Fruit fly (Drosophila melanogaster) whole organism, embryonic: ENCODE measurements around the gene CG45099.
A peak's percentile ranks its signal among the peaks of the same experiment; 100 is the strongest.

ENCODE experiments used
- CG10147 ChIP-seq: fragments of 200-800 bp; sonication (Bioruptor generic); optimal IDR thresholded peaks from 2 replicates; lab custom pipeline; 2019; ENCODE audit warnings: missing biosample characterization, mild to moderate bottlenecking, missing genetic modification characterization, moderate library complexity
- CG10462 ChIP-seq: fragments of 200-800 bp; sonication (Bioruptor generic); optimal IDR thresholded peaks from 2 replicates; lab custom pipeline; 2016; ENCODE audit warnings: missing biosample characterization, missing genetic modification characterization
- CG10543 ChIP-seq: fragments of 200-800 bp; sonication (Bioruptor generic); optimal IDR thresholded peaks from 3 replicates; lab custom pipeline; 2017; ENCODE audit warnings: missing biosample characterization, mild to moderate bottlenecking, missing genetic modification characterization, moderate library complexity
- CG10565 ChIP-seq: fragments of 200-800 bp; sonication (Bioruptor generic); optimal IDR thresholded peaks from 3 replicates; lab custom pipeline; 2016; ENCODE audit warnings: missing biosample characterization, mild to moderate bottlenecking, missing genetic modification characterization
- CG1233 ChIP-seq: fragments of 200-800 bp; sonication (Bioruptor generic); optimal IDR thresholded peaks from 4 replicates; lab custom pipeline; 2018; ENCODE audit warnings: missing biosample characterization, mild to moderate bottlenecking, missing genetic modification characterization
- CG13775 ChIP-seq: fragments of 200-800 bp; sonication (Bioruptor generic); optimal IDR thresholded peaks from 3 replicates; lab custom pipeline; 2017; ENCODE audit warnings: missing biosample characterization, mild to moderate bottlenecking, missing genetic modification characterization
- CG15011 ChIP-seq: fragments of 200-800 bp; sonication (Bioruptor generic); optimal IDR thresholded peaks from 3 replicates; lab custom pipeline; 2018; ENCODE audit warnings: missing biosample characterization, mild to moderate bottlenecking, missing genetic modification characterization
- CG15696 ChIP-seq: fragments of 200-800 bp; sonication (Bioruptor generic); optimal IDR thresholded peaks from 2 replicates; lab custom pipeline; 2019; ENCODE audit warnings: missing biosample characterization, mild to moderate bottlenecking, missing genetic modification characterization, moderate library complexity
- CG1792 ChIP-seq: fragments of 200-800 bp; sonication (Bioruptor generic); optimal IDR thresholded peaks from 2 replicates; lab custom pipeline; 2016; ENCODE audit warnings: missing biosample characterization, missing genetic modification characterization
- CG1832 ChIP-seq: fragments of 200-800 bp; sonication (Bioruptor generic); optimal IDR thresholded peaks from 2 replicates; lab custom pipeline; 2017; ENCODE audit warnings: missing biosample characterization, mild to moderate bottlenecking, missing genetic modification characterization, inconsistent platforms
- CG31224 ChIP-seq: fragments of 200-800 bp; sonication (Bioruptor generic); IDR thresholded peaks from 2 replicates; pipeline ENCODE4 v1.3.6; 2022; ENCODE audit warnings: missing biosample characterization, missing genetic modification characterization
- CG31441 ChIP-seq: fragments of 200-800 bp; sonication (Bioruptor generic); IDR thresholded peaks from 2 replicates; pipeline ENCODE4 v1.3.6; 2022; ENCODE audit warnings: missing biosample characterization, missing genetic modification characterization
- CG32767 ChIP-seq: fragments of 200-800 bp; sonication (Bioruptor generic); IDR thresholded peaks from 2 replicates; pipeline ENCODE4 v1.3.6; 2022; ENCODE audit warnings: missing biosample characterization, missing genetic modification characterization
- CG33557 ChIP-seq: fragments of 200-800 bp; sonication (Bioruptor generic); optimal IDR thresholded peaks from 2 replicates; lab custom pipeline; 2019; ENCODE audit warnings: missing biosample characterization, mild to moderate bottlenecking, missing genetic modification characterization, moderate library complexity
- CG3407 ChIP-seq: fragments of 200-800 bp; sonication (Bioruptor generic); optimal IDR thresholded peaks from 2 replicates; lab custom pipeline; 2018; ENCODE audit warnings: missing biosample characterization, mild to moderate bottlenecking, missing genetic modification characterization
- CG3726 ChIP-seq: fragments of 200-800 bp; sonication (Bioruptor generic); IDR thresholded peaks from 3 replicates; pipeline ENCODE4, ENCODE4 v1.3.6; 2022; ENCODE audit warnings: missing biosample characterization, missing genetic modification characterization
- CG5953 ChIP-seq: fragments of 200-800 bp; sonication (Bioruptor generic); IDR thresholded peaks from 2 replicates; pipeline ENCODE4 v1.3.6; 2022; ENCODE audit warnings: missing biosample characterization, missing genetic modification characterization
- CG6175 ChIP-seq: fragments of 200-800 bp; sonication (Bioruptor generic); IDR thresholded peaks from 3 replicates; pipeline ENCODE4 v1.3.6; 2022; ENCODE audit warnings: missing biosample characterization, missing genetic modification characterization
- CG7271 ChIP-seq: fragments of 200-800 bp; sonication (Bioruptor generic); optimal IDR thresholded peaks from 2 replicates; lab custom pipeline; 2018; ENCODE audit warnings: missing biosample characterization, mild to moderate bottlenecking, missing genetic modification characterization, moderate library complexity
- CG8281 ChIP-seq: fragments of 200-800 bp; sonication (Bioruptor generic); optimal IDR thresholded peaks from 2 replicates; lab custom pipeline; 2018; ENCODE audit warnings: missing biosample characterization, mild to moderate bottlenecking, missing genetic modification characterization, moderate library complexity
- CG9437 ChIP-seq: fragments of 200-800 bp; sonication (Bioruptor generic); optimal IDR thresholded peaks from 2 replicates; lab custom pipeline; 2018; ENCODE audit warnings: missing biosample characterization, mild to moderate bottlenecking, missing genetic modification characterization
- CG9727 ChIP-seq: fragments of 200-800 bp; sonication (Bioruptor generic); optimal IDR thresholded peaks from 3 replicates; lab custom pipeline; 2017; ENCODE audit warnings: missing biosample characterization, mild to moderate bottlenecking, missing genetic modification characterization
- Chrac-16 ChIP-seq: fragments of 200-800 bp; sonication (Bioruptor generic); optimal IDR thresholded peaks from 3 replicates; lab custom pipeline; 2016; ENCODE audit warnings: missing biosample characterization, missing genetic modification characterization
- D19B ChIP-seq: fragments of 200-800 bp; sonication (Bioruptor generic); optimal IDR thresholded peaks from 2 replicates; lab custom pipeline; 2017; ENCODE audit warnings: missing biosample characterization, mild to moderate bottlenecking, missing genetic modification characterization
- Dek ChIP-seq: fragments of 200-800 bp; sonication (Bioruptor generic); optimal IDR thresholded peaks from 3 replicates; lab custom pipeline; 2019; ENCODE audit warnings: missing biosample characterization, mild to moderate bottlenecking, missing genetic modification characterization, moderate library complexity
- Doc3 ChIP-seq: fragments of 200-800 bp; sonication (Bioruptor generic); IDR thresholded peaks from 3 replicates; pipeline ENCODE4 v1.3.6; 2022; ENCODE audit warnings: missing biosample characterization, missing genetic modification characterization; ENCODE audit not compliant: partially characterized antibody
- Ets65A ChIP-seq: fragments of 200-800 bp; sonication (Bioruptor generic); peaks from one replicate; lab custom pipeline; 2016; ENCODE audit warnings: missing biosample characterization, missing genetic modification characterization
- MTF-1 ChIP-seq: fragments of 200-800 bp; sonication (Bioruptor generic); optimal IDR thresholded peaks from 2 replicates; lab custom pipeline; 2018; ENCODE audit warnings: missing biosample characterization, mild to moderate bottlenecking, missing genetic modification characterization, borderline replicate concordance
- Max ChIP-seq: fragments of 200-800 bp; sonication (Bioruptor generic); optimal IDR thresholded peaks from 2 replicates; lab custom pipeline; 2016; ENCODE audit warnings: missing biosample characterization, mild to moderate bottlenecking, missing genetic modification characterization
- Meics ChIP-seq: fragments of 200-800 bp; sonication (Bioruptor generic); optimal IDR thresholded peaks from 2 replicates; lab custom pipeline; 2017; ENCODE audit warnings: missing biosample characterization, mild to moderate bottlenecking, missing genetic modification characterization
- Nf-YA ChIP-seq: fragments of 200-800 bp; sonication (Bioruptor generic); IDR thresholded peaks from 2 replicates; pipeline ENCODE4 v1.3.6; 2022; ENCODE audit warnings: missing biosample characterization, missing genetic modification characterization
- Oaz ChIP-seq: fragments of 200-800 bp; sonication (Bioruptor generic); IDR thresholded peaks from 2 replicates; pipeline ENCODE4 v1.3.6; 2022; ENCODE audit warnings: missing biosample characterization, missing genetic modification characterization
- Tbp ChIP-seq: fragments of >200 bp; optimal IDR thresholded peaks from 2 replicates; lab custom pipeline; 2018; ENCODE audit warnings: missing biosample characterization, missing genetic modification characterization
- cad ChIP-seq: fragments of >200 bp; optimal IDR thresholded peaks from 2 replicates; lab custom pipeline; 2017; ENCODE audit warnings: missing biosample characterization, missing genetic modification characterization
- en ChIP-seq: fragments of 200-800 bp; sonication (Bioruptor generic); optimal IDR thresholded peaks from 2 replicates; lab custom pipeline; 2016; ENCODE audit warnings: missing biosample characterization, missing genetic modification characterization
- fd96Cb ChIP-seq: fragments of 200-800 bp; sonication (Bioruptor generic); optimal IDR thresholded peaks from 2 replicates; lab custom pipeline; 2018; ENCODE audit warnings: missing biosample characterization, mild to moderate bottlenecking, missing genetic modification characterization, moderate library complexity
- fu2 ChIP-seq: fragments of 200-800 bp; sonication (Bioruptor generic); optimal IDR thresholded peaks from 2 replicates; lab custom pipeline; 2016; ENCODE audit warnings: missing biosample characterization, missing genetic modification characterization
- grau ChIP-seq: fragments of 200-800 bp; optimal IDR thresholded peaks from 3 replicates; lab custom pipeline; 2019; ENCODE audit warnings: missing biosample characterization, mild to moderate bottlenecking, missing genetic modification characterization, moderate library complexity
- hb ChIP-seq: fragments of 200-800 bp; sonication (Bioruptor generic); IDR thresholded peaks from 3 replicates; pipeline ENCODE4 v1.3.6; 2022; ENCODE audit warnings: missing biosample characterization, missing genetic modification characterization; ENCODE audit not compliant: partially characterized antibody
- hbn ChIP-seq: fragments of 200-800 bp; sonication (Bioruptor generic); IDR thresholded peaks from 2 replicates; pipeline ENCODE4 v1.3.6; 2022; ENCODE audit warnings: missing biosample characterization, missing genetic modification characterization; ENCODE audit not compliant: partially characterized antibody
- inv ChIP-seq: fragments of 200-800 bp; sonication (Bioruptor generic); IDR thresholded peaks from 2 replicates; pipeline ENCODE4 v1.3.6; 2022; ENCODE audit warnings: missing biosample characterization, missing genetic modification characterization; ENCODE audit not compliant: partially characterized antibody
- luna ChIP-seq: fragments of 200-800 bp; sonication (Bioruptor generic); optimal IDR thresholded peaks from 2 replicates; lab custom pipeline; 2016; ENCODE audit warnings: missing biosample characterization, missing genetic modification characterization
- pfk ChIP-seq: fragments of 200-800 bp; sonication (Bioruptor generic); optimal IDR thresholded peaks from 2 replicates; lab custom pipeline; 2018; ENCODE audit warnings: missing biosample characterization, mild to moderate bottlenecking, missing genetic modification characterization, moderate library complexity
- phol ChIP-seq: fragments of 200-800 bp; sonication (Bioruptor generic); optimal IDR thresholded peaks from 3 replicates; lab custom pipeline; 2018; ENCODE audit warnings: missing biosample characterization, mild to moderate bottlenecking, missing genetic modification characterization, moderate library complexity
- pros ChIP-seq: fragments of 200-800 bp; sonication (Bioruptor generic); optimal IDR thresholded peaks from 3 replicates; lab custom pipeline; 2019; ENCODE audit warnings: missing biosample characterization, mild to moderate bottlenecking, missing genetic modification characterization, moderate library complexity
- sd ChIP-seq: fragments of 200-800 bp; sonication (Bioruptor generic); optimal IDR thresholded peaks from 3 replicates; lab custom pipeline; 2018; ENCODE audit warnings: missing biosample characterization, mild to moderate bottlenecking, missing genetic modification characterization, moderate library complexity
- sqz ChIP-seq: fragments of 200-800 bp; sonication (Bioruptor generic); optimal IDR thresholded peaks from 3 replicates; lab custom pipeline; 2018; ENCODE audit warnings: missing biosample characterization, mild to moderate bottlenecking, missing genetic modification characterization
- sr ChIP-seq: fragments of 200-800 bp; sonication (Bioruptor generic); IDR thresholded peaks from 3 replicates; pipeline ENCODE4 v1.3.6; 2022; ENCODE audit warnings: missing biosample characterization, missing genetic modification characterization
- toy ChIP-seq: fragments of 200-800 bp; sonication (Bioruptor generic); IDR thresholded peaks from 2 replicates; pipeline ENCODE4 v1.3.6; 2022; ENCODE audit warnings: missing biosample characterization, missing genetic modification characterization
- twi ChIP-seq: fragments of 200-800 bp; optimal IDR thresholded peaks from 2 replicates; lab custom pipeline; 2019; ENCODE audit warnings: missing biosample characterization, mild to moderate bottlenecking, missing genetic modification characterization, moderate library complexity
- unc-4 ChIP-seq: fragments of 200-800 bp; sonication (Bioruptor generic); IDR thresholded peaks from 2 replicates; pipeline ENCODE4 v1.3.6; 2022; ENCODE audit warnings: missing biosample characterization, missing genetic modification characterization; ENCODE audit not compliant: partially characterized antibody
- wdn ChIP-seq: fragments of 200-800 bp; sonication (Bioruptor generic); IDR thresholded peaks from 2 replicates; pipeline ENCODE4 v1.3.6; 2022; ENCODE audit warnings: missing biosample characterization, missing genetic modification characterization

Gene CG45099

DNA sequence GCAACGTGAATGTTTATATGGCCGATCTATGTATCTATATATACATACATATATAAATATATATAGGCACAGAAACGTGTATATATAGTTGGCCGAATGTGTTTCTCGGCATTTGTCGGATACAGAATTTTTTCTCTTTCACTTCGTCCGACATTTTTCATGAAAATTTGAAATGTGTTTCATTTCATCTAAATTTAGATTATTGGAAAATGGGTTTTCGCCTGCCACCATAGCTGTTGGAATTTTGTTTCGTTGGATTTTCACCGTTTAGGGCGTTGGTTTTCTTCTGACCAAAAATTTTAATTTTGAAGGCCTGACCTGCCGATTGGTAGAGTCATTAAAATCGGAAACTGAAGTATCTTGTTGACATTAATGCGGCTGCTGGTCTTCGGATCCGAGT is 13.3 kb upstream of the CG45099 start:
- TF ChIP-seq Ets65A (peak; percentile 24), MTF-1 (GFP tag; lab: Kevin White, UChicago) (no peak), CG1832 (no peak), CG33557 (GFP tag; lab: Kevin White, UChicago) (no peak), CG7271 (no peak), twi (tag; lab: Kevin White, UChicago) (peak; percentile 39), luna (no peak), CG5953 (GFP tag; lab: Robert Waterston, UW) (no peak), hb (GFP tag; lab: Robert Waterston, UW) (no peak), Dek (tag; lab: Kevin White, UChicago) (no peak), hbn (no peak), Oaz (GFP tag; lab: Robert Waterston, UW) (no peak), CG1233 (GFP tag; lab: Kevin White, UChicago) (no peak), phol (no peak), grau (no peak), CG31224 (GFP tag; lab: Robert Waterston, UW) (no peak), wdn (GFP tag; lab: Robert Waterston, UW) (no peak), CG1792 (GFP tag; lab: Kevin White, UChicago) (no peak), CG9437 (GFP tag; lab: Kevin White, UChicago) (no peak), CG9727 (GFP tag; lab: Kevin White, UChicago) (no peak), inv (GFP tag; lab: Robert Waterston, UW) (no peak), D19B (GFP tag; lab: Kevin White, UChicago) (no peak), en (GFP tag; lab: Kevin White, UChicago) (no peak), cad (GFP tag; lab: Kevin White, UChicago) (no peak), sd (peak; percentile 65), toy (no peak), CG10565 (no peak), CG32767 (GFP tag; lab: Robert Waterston, UW) (peak; percentile 55)

- TF ChIP-seq CG8281 (tag; lab: Kevin White, UChicago) (no peak), sr (GFP tag; lab: Robert Waterston, UW) (no peak), CG10543 (GFP tag; lab: Kevin White, UChicago) (peak; percentile 25), Chrac-16 (no peak), CG1792 (GFP tag; lab: Kevin White, UChicago) (no peak), Meics (no peak), sqz (no peak), CG10147 (no peak), Tbp (GFP tag; lab: Kevin White, UChicago) (no peak), fu2 (GFP tag; lab: Kevin White, UChicago) (no peak), Doc3 (GFP tag; lab: Robert Waterston, UW) (no peak), CG15011 (GFP tag; lab: Kevin White, UChicago) (no peak), CG10462 (GFP tag; lab: Kevin White, UChicago) (no peak), Max (no peak), CG31441 (GFP tag; lab: Robert Waterston, UW) (no peak), fd96Cb (tag; lab: Kevin White, UChicago) (no peak), Nf-YA (GFP tag; lab: Robert Waterston, UW) (no peak), unc-4 (no peak), CG3726 (GFP tag; lab: Robert Waterston, UW) (no peak), pros (GFP tag; lab: Kevin White, UChicago) (no peak), pfk (no peak), inv (GFP tag; lab: Robert Waterston, UW) (no peak), CG32767 (GFP tag; lab: Robert Waterston, UW) (no peak), CG3407 (no peak), CG6175 (peak; percentile 27; the same call in 1 of the 3 replicates), CG15696 (tag; lab: Kevin White, UChicago) (no peak), CG13775 (GFP tag; lab: Kevin White, UChicago) (no peak), Ets65A (peak; percentile 81)
These were observed 12.6 kb upstream of the CG45099 start for dm6 chr3R:22046723-22047122.
